Worm (Caenorhabditis elegans) whole organism, L2 larva: ENCODE data around the gene T12A7.9.

ENCODE experiments used
- aly-2 ChIP-seq: fragments of 150-350 bp; optimal IDR thresholded peaks from 2 replicates; lab custom pipeline; 2014; ENCODE audit warnings: missing biosample characterization, missing genetic modification characterization
- skn-1 ChIP-seq: sonication (generic microtip); optimal IDR thresholded peaks from 2 replicates; lab custom pipeline; 2017; ENCODE audit warnings: missing biosample characterization, missing genetic modification characterization

DNA sequence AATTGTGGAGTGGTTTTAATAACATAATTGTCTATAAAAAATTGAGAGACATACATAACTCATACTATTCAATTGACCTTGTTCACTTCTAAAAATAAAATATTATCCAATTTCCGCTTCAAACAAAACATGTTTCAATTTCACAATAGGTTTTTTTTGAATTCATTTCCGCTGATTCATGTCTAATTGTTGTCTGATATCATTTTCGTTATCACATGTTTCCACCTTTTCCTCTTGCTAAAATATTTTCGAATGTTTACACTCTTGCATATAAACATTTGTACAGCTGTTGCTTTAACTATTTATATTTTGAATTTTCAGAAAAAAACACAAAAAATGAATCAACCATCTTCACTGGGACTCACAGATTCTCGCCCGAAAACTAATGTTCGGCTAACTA is 10.5 kb downstream of the T12A7.9 start, which contains the start of gene gem-4:
- no peak for TF ChIP-seq skn-1 (tag; lab: Kevin White, UChicago)
- no peak for TF ChIP-seq aly-2 (tag; lab: Kevin White, UChicago)
